Worm (Caenorhabditis elegans) whole organism, mixed stage, embryonic: ENCODE measurements around the gene F42A9.3.

Experiments used
- elt-3 ChIP-seq: fragments of 150-350 bp; optimal IDR thresholded peaks from 2 replicates; lab custom pipeline; 2014; ENCODE audit warnings: missing biosample characterization, missing genetic modification characterization
- lin-13 ChIP-seq: fragments of 150-350 bp; optimal IDR thresholded peaks from 2 replicates; lab custom pipeline; 2014; ENCODE audit warnings: missing biosample characterization, missing genetic modification characterization
- lsy-2 ChIP-seq: fragments of 150-350 bp; optimal IDR thresholded peaks from 2 replicates; lab custom pipeline; 2014; ENCODE audit warnings: missing biosample characterization, missing genetic modification characterization
- mab-5 ChIP-seq: fragments of 150-350 bp; optimal IDR thresholded peaks from 2 replicates; lab custom pipeline; 2014; ENCODE audit warnings: missing biosample characterization, missing genetic modification characterization
- nhr-237 ChIP-seq: fragments of 150-350 bp; optimal IDR thresholded peaks from 2 replicates; lab custom pipeline; 2014; ENCODE audit warnings: missing biosample characterization, missing genetic modification characterization
- pha-4 ChIP-seq: fragments of 150-350 bp; optimal IDR thresholded peaks from 2 replicates; lab custom pipeline; 2018; ENCODE audit warnings: missing biosample characterization, missing genetic modification reagents, missing genetic modification characterization
- snpc-4 ChIP-seq: fragments of 150-350 bp; optimal IDR thresholded peaks from 2 replicates; lab custom pipeline; 2014; ENCODE audit warnings: missing biosample characterization, missing genetic modification characterization
- unc-39 ChIP-seq: fragments of 150-350 bp; optimal IDR thresholded peaks from 2 replicates; lab custom pipeline; 2014; ENCODE audit warnings: missing biosample characterization, missing genetic modification characterization
- unc-62 ChIP-seq: fragments of 150-350 bp; optimal IDR thresholded peaks from 2 replicates; lab custom pipeline; 2014; ENCODE audit warnings: missing biosample characterization, missing genetic modification reagents, missing genetic modification characterization
- ztf-11 ChIP-seq: fragments of 150-350 bp; optimal IDR thresholded peaks from 2 replicates; lab custom pipeline; 2014; ENCODE audit warnings: missing biosample characterization, missing genetic modification characterization

DNA sequence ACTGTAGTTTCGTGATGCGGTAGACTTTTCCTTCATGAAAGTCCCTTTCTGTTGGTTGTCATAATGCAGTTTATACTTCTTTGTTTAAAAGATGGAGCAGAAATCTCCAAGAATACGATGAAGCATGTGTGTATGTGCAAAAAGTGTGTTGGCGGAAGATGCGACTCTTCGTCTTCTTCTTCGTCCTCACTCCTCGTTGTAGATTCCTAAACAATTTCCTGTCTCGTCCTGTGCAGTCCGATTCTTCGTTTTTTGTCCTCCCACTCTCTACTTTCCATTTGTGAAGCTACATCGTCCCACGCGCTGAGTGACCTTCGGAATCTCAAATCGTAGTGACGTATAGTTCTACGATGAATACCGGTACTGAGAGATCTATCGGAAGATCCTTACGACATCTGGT is 11.2 kb downstream of the F42A9.3 start:
- TF ChIP-seq lin-13 (tag; lab: Kevin White, UChicago): no peak
- no peak for TF ChIP-seq unc-39 (tag; lab: Kevin White, UChicago)
- TF ChIP-seq pha-4 (tag; lab: Kevin White, UChicago): no peak
- TF ChIP-seq nhr-237 (tag; lab: Kevin White, UChicago): no peak
- TF ChIP-seq snpc-4 (tag; lab: Kevin White, UChicago): no peak
- no peak for TF ChIP-seq mab-5
- TF ChIP-seq unc-62 (GFP tag; lab: Kevin White, UChicago): no peak
- TF ChIP-seq lsy-2 (tag; lab: Kevin White, UChicago): no peak
- TF ChIP-seq elt-3 (tag; lab: Kevin White, UChicago): no peak
- TF ChIP-seq ztf-11 (tag; lab: Kevin White, UChicago): no peak
